Fruit fly (Drosophila melanogaster) whole organism, pupa: Measurements from ENCODE around the gene CG10584.

Source experiments
- CG10348 ChIP-seq: fragments of 200-800 bp; sonication (Bioruptor generic); IDR thresholded peaks from 2 replicates; pipeline ENCODE4 v1.3.6; 2022; ENCODE audit warnings: missing biosample characterization, missing genetic modification characterization
- CG12605 ChIP-seq: fragments of 200-800 bp; sonication (Bioruptor generic); IDR thresholded peaks from 2 replicates; pipeline ENCODE4 v1.3.6; 2022; ENCODE audit warnings: missing biosample characterization, missing genetic modification characterization
- CG13204 ChIP-seq: fragments of 200-800 bp; sonication (Bioruptor generic); optimal IDR thresholded peaks from 2 replicates; lab custom pipeline; 2018; ENCODE audit warnings: missing biosample characterization, mild to moderate bottlenecking, missing genetic modification characterization, moderate library complexity
- CG14655 ChIP-seq: fragments of 200-800 bp; sonication (Bioruptor generic); optimal IDR thresholded peaks from 3 replicates; lab custom pipeline; 2017; ENCODE audit warnings: mild to moderate bottlenecking, missing biosample characterization, missing genetic modification reagents, missing genetic modification characterization
- CG15710 ChIP-seq: fragments of 200-800 bp; sonication (Bioruptor generic); optimal IDR thresholded peaks from 2 replicates; lab custom pipeline; 2018; ENCODE audit warnings: missing biosample characterization, mild to moderate bottlenecking, missing genetic modification characterization, moderate library complexity
- CG17806 ChIP-seq: fragments of 200-800 bp; sonication (Bioruptor generic); optimal IDR thresholded peaks from 2 replicates; lab custom pipeline; 2018; ENCODE audit warnings: missing biosample characterization, mild to moderate bottlenecking, missing genetic modification characterization, moderate library complexity
- CG32121 ChIP-seq: fragments of 200-800 bp; sonication (Bioruptor generic); IDR thresholded peaks from 2 replicates; pipeline ENCODE4 v1.3.6; 2022; ENCODE audit warnings: missing biosample characterization, missing genetic modification characterization
- CG34367 ChIP-seq: fragments of 200-800 bp; sonication (Bioruptor generic); optimal IDR thresholded peaks from 2 replicates; lab custom pipeline; 2018; ENCODE audit warnings: missing biosample characterization, mild to moderate bottlenecking, missing genetic modification characterization
- CG4496 ChIP-seq: fragments of 200-800 bp; sonication (Bioruptor generic); IDR thresholded peaks from 3 replicates; pipeline ENCODE4 v1.3.6; 2022; ENCODE audit warnings: missing biosample characterization, missing genetic modification characterization
- CG8159 ChIP-seq: fragments of 200-800 bp; sonication (Bioruptor generic); optimal IDR thresholded peaks from 3 replicates; lab custom pipeline; 2018; ENCODE audit warnings: missing biosample characterization, mild to moderate bottlenecking, missing genetic modification characterization, moderate library complexity
- CG8301 ChIP-seq: fragments of 200-800 bp; sonication (Bioruptor generic); optimal IDR thresholded peaks from 2 replicates; lab custom pipeline; 2018; ENCODE audit warnings: missing biosample characterization, mild to moderate bottlenecking, missing genetic modification characterization
- CG9948 ChIP-seq: fragments of 200-800 bp; sonication (Bioruptor generic); optimal IDR thresholded peaks from 2 replicates; lab custom pipeline; 2018; ENCODE audit warnings: missing biosample characterization, mild to moderate bottlenecking, missing genetic modification characterization, moderate library complexity
- D1 ChIP-seq: fragments of 200-800 bp; sonication (Bioruptor generic); optimal IDR thresholded peaks from 2 replicates; lab custom pipeline; 2018; ENCODE audit warnings: missing biosample characterization, mild to moderate bottlenecking, missing genetic modification characterization, moderate library complexity
- EcR ChIP-seq: fragments of 200-800 bp; sonication (Bioruptor generic); optimal IDR thresholded peaks from 3 replicates; lab custom pipeline; 2019; ENCODE audit warnings: missing biosample characterization, missing genetic modification characterization, mild to moderate bottlenecking, moderate library complexity, missing genetic modification reagents
- Ets98B ChIP-seq: fragments of 200-800 bp; sonication (Bioruptor generic); IDR thresholded peaks from 2 replicates; pipeline ENCODE4 v1.3.6; 2022; ENCODE audit warnings: missing biosample characterization, missing genetic modification characterization
- Pif1A ChIP-seq: fragments of 200-800 bp; sonication (Bioruptor generic); optimal IDR thresholded peaks from 3 replicates; lab custom pipeline; 2016; ENCODE audit warnings: missing biosample characterization, missing genetic modification characterization
- Pif1B ChIP-seq: fragments of 200-800 bp; sonication (Bioruptor generic); optimal IDR thresholded peaks from 3 replicates; lab custom pipeline; 2016; ENCODE audit warnings: missing biosample characterization, missing genetic modification characterization
- Snoo ChIP-seq: fragments of 200-800 bp; sonication (Bioruptor generic); optimal IDR thresholded peaks from 3 replicates; lab custom pipeline; 2017; ENCODE audit warnings: missing biosample characterization, mild to moderate bottlenecking, missing genetic modification characterization, inconsistent platforms
- fd96Ca ChIP-seq: fragments of 200-800 bp; sonication (Bioruptor generic); IDR thresholded peaks from 3 replicates; pipeline ENCODE4 v1.3.6; 2022; ENCODE audit warnings: missing biosample characterization, missing genetic modification characterization
- gl ChIP-seq: fragments of 200-800 bp; sonication (Bioruptor generic); optimal IDR thresholded peaks from 2 replicates; lab custom pipeline; 2018; ENCODE audit warnings: missing biosample characterization, mild to moderate bottlenecking, missing genetic modification characterization
- rn ChIP-seq: fragments of 200-800 bp; sonication (Bioruptor generic); IDR thresholded peaks from 2 replicates; pipeline ENCODE4 v1.3.6; 2022; ENCODE audit warnings: missing biosample characterization, missing genetic modification characterization

Gene CG10584

dm6 chr3L:20988862-20989261 is 42.3 kb downstream of the CG10584 start:
- peak; percentile 87 for TF ChIP-seq CG14655 (GFP tag; lab: Kevin White, UChicago)
- peak; percentile 81 for TF ChIP-seq CG34367 (tag; lab: Kevin White, UChicago)
- peak; percentile 71 for TF ChIP-seq gl
- no peak; the same call in 1 of the 2 replicates for TF ChIP-seq rn (GFP tag; lab: Robert Waterston, UW)
- no peak for TF ChIP-seq CG32121
- TF ChIP-seq CG12605: peak; percentile 39; the same call in 1 of the 2 replicates
- peak; percentile 72 for TF ChIP-seq CG15710 (tag; lab: Kevin White, UChicago)
- TF ChIP-seq CG4496: peak; percentile 73; the same call in 2 of the 3 replicates
- peak; percentile 60 for TF ChIP-seq D1 (tag; lab: Kevin White, UChicago)
- peak; percentile 63 for TF ChIP-seq Pif1B (GFP tag; lab: Kevin White, UChicago)
- peak; percentile 87 for TF ChIP-seq CG9948 (tag; lab: Kevin White, UChicago)
- TF ChIP-seq fd96Ca (GFP tag; lab: Robert Waterston, UW): 0 out of 3 replicates have a peak, but pooled peaks have one; percentile 45
- TF ChIP-seq CG13204: peak; percentile 55
- TF ChIP-seq Snoo: no peak
- no peak for TF ChIP-seq CG10348
- TF ChIP-seq CG8159: peak; percentile 83
- TF ChIP-seq Ets98B (GFP tag; lab: Robert Waterston, UW): peak; percentile 56
- TF ChIP-seq Pif1A: peak; percentile 74
- TF ChIP-seq CG8301 (tag; lab: Kevin White, UChicago): peak; percentile 81
- no peak for TF ChIP-seq EcR (GFP tag; lab: Kevin White, UChicago)
- peak; percentile 91 for TF ChIP-seq CG17806 (tag; lab: Kevin White, UChicago)

dm6 chr3L:20987895-20988294 is 43.3 kb downstream of the CG10584 start:
- TF ChIP-seq CG13204 (no peak), CG17806 (tag; lab: Kevin White, UChicago) (peak; percentile 58), Ets98B (GFP tag; lab: Robert Waterston, UW) (no peak), CG14655 (GFP tag; lab: Kevin White, UChicago) (peak; percentile 73), CG8301 (tag; lab: Kevin White, UChicago) (peak; percentile 45), CG32121 (no peak), CG4496 (no peak), Pif1A (no peak), Pif1B (GFP tag; lab: Kevin White, UChicago) (no peak), CG10348 (no peak), CG15710 (tag; lab: Kevin White, UChicago) (peak; percentile 53), CG9948 (tag; lab: Kevin White, UChicago) (peak; percentile 60), CG8159 (peak; percentile 59), fd96Ca (GFP tag; lab: Robert Waterston, UW) (no peak), D1 (tag; lab: Kevin White, UChicago) (no peak), Snoo (no peak), EcR (GFP tag; lab: Kevin White, UChicago) (no peak), gl (no peak), CG34367 (tag; lab: Kevin White, UChicago) (peak; percentile 47), CG12605 (no peak), rn (GFP tag; lab: Robert Waterston, UW) (no peak)

- TF ChIP-seq CG10348 (no peak), D1 (tag; lab: Kevin White, UChicago) (peak; percentile 87), CG15710 (tag; lab: Kevin White, UChicago) (peak; percentile 85), Snoo (peak; percentile 59), CG8159 (peak; percentile 91), CG8301 (tag; lab: Kevin White, UChicago) (peak; percentile 81), CG14655 (GFP tag; lab: Kevin White, UChicago) (peak; percentile 88), CG12605 (peak; percentile 24; the same call in 1 of the 2 replicates), gl (no peak), fd96Ca (GFP tag; lab: Robert Waterston, UW) (no peak), Pif1B (GFP tag; lab: Kevin White, UChicago) (no peak), CG4496 (peak; percentile 47; the same call in 1 of the 3 replicates), CG17806 (tag; lab: Kevin White, UChicago) (peak; percentile 83), CG34367 (tag; lab: Kevin White, UChicago) (peak; percentile 80), Ets98B (GFP tag; lab: Robert Waterston, UW) (no peak), CG13204 (no peak), Pif1A (peak; percentile 22), CG9948 (tag; lab: Kevin White, UChicago) (peak; percentile 90), CG32121 (0 out of 2 replicates have a peak, but pooled peaks have one; percentile 16), EcR (GFP tag; lab: Kevin White, UChicago) (no peak), rn (GFP tag; lab: Robert Waterston, UW) (no peak; the same call in 1 of the 2 replicates)
Measured at dm6 chr3L:20986929-20987363, 44.2 kb downstream of the CG10584 start.

- TF ChIP-seq CG34367 (tag; lab: Kevin White, UChicago): no peak
- TF ChIP-seq CG10348: no peak
- TF ChIP-seq CG4496: no peak
- no peak for TF ChIP-seq Snoo
- no peak for TF ChIP-seq CG9948 (tag; lab: Kevin White, UChicago)
- TF ChIP-seq D1 (tag; lab: Kevin White, UChicago): no peak
- TF ChIP-seq CG14655 (GFP tag; lab: Kevin White, UChicago): no peak
- TF ChIP-seq CG17806 (tag; lab: Kevin White, UChicago): no peak
- no peak for TF ChIP-seq CG8159
- no peak for TF ChIP-seq Pif1A
- TF ChIP-seq rn (GFP tag; lab: Robert Waterston, UW): no peak
- no peak for TF ChIP-seq Pif1B (GFP tag; lab: Kevin White, UChicago)
- TF ChIP-seq CG32121: no peak
- peak; percentile 38 for TF ChIP-seq CG13204
- TF ChIP-seq Ets98B (GFP tag; lab: Robert Waterston, UW): no peak
- TF ChIP-seq EcR (GFP tag; lab: Kevin White, UChicago): peak; percentile 34
- TF ChIP-seq gl: no peak
Measured at dm6 chr3L:20984414-20985208, 46.5 kb downstream of the CG10584 start.

dm6 chr3L:20983309-20983708 is 47.9 kb downstream of the CG10584 start:
- peak; percentile 37 for TF ChIP-seq Pif1B (GFP tag; lab: Kevin White, UChicago)
- no peak for TF ChIP-seq gl
- TF ChIP-seq CG8301 (tag; lab: Kevin White, UChicago): peak; percentile 68
- peak; percentile 76 for TF ChIP-seq CG14655 (GFP tag; lab: Kevin White, UChicago)
- TF ChIP-seq Ets98B (GFP tag; lab: Robert Waterston, UW): no peak
- peak; percentile 38 for TF ChIP-seq CG8159
- peak; percentile 41 for TF ChIP-seq Pif1A
- TF ChIP-seq CG32121: no peak
- no peak for TF ChIP-seq Snoo
- TF ChIP-seq CG15710 (tag; lab: Kevin White, UChicago): peak; percentile 9
- peak; percentile 53 for TF ChIP-seq CG9948 (tag; lab: Kevin White, UChicago)
- peak; percentile 39 for TF ChIP-seq CG17806 (tag; lab: Kevin White, UChicago)
- TF ChIP-seq CG4496: peak; percentile 42; the same call in 1 of the 3 replicates
